Worm (Caenorhabditis elegans) whole organism, L3 larva: ENCODE results near the gene clec-5.

Experiments
- ceh-16 ChIP-seq: sonication (generic microtip); optimal IDR thresholded peaks from 2 replicates; lab custom pipeline; 2017; ENCODE audit warnings: missing biosample characterization, missing genetic modification characterization
- eor-1 ChIP-seq, 2 experiments: fragments of 150-350 bp; optimal IDR thresholded peaks; 2 replicates each; lab custom pipeline; 2014 to 2018; ENCODE audit warnings: missing biosample characterization in 2 of 2, missing genetic modification characterization in 2 of 2
- fkh-10 ChIP-seq: sonication (generic microtip); optimal IDR thresholded peaks from 2 replicates; lab custom pipeline; 2017; ENCODE audit warnings: missing biosample characterization, missing genetic modification reagents, missing genetic modification characterization
- mdl-1 ChIP-seq: fragments of 150-350 bp; optimal IDR thresholded peaks from 2 replicates; lab custom pipeline; 2014; ENCODE audit warnings: missing biosample characterization, missing genetic modification characterization
- nhr-11 ChIP-seq: fragments of 150-350 bp; optimal IDR thresholded peaks from 2 replicates; lab custom pipeline; 2014; ENCODE audit warnings: missing biosample characterization, missing genetic modification characterization
- nhr-28 ChIP-seq: fragments of 150-350 bp; optimal IDR thresholded peaks from 2 replicates; lab custom pipeline; 2014; ENCODE audit warnings: missing biosample characterization, missing genetic modification characterization
- pha-4 ChIP-seq: fragments of 150-350 bp; optimal IDR thresholded peaks from 2 replicates; lab custom pipeline; 2014; ENCODE audit warnings: missing biosample characterization, missing genetic modification reagents, missing genetic modification characterization
- snpc-4 ChIP-seq: fragments of 150-350 bp; optimal IDR thresholded peaks from 2 replicates; lab custom pipeline; 2014; ENCODE audit warnings: missing biosample characterization, missing genetic modification characterization
- tbx-2 ChIP-seq: sonication (generic microtip); optimal IDR thresholded peaks from 2 replicates; lab custom pipeline; 2016; ENCODE audit warnings: mild to moderate bottlenecking, missing genetic modification characterization, missing compliant biosample characterization
- unc-62 ChIP-seq: fragments of 150-350 bp; sonication (generic microtip); optimal IDR thresholded peaks from 4 replicates; lab custom pipeline; 2014; ENCODE audit warnings: missing biosample characterization, missing genetic modification reagents, missing genetic modification characterization
- ztf-11 ChIP-seq: fragments of 150-350 bp; optimal IDR thresholded peaks from 2 replicates; lab custom pipeline; 2014; ENCODE audit warnings: missing biosample characterization, missing genetic modification characterization

DNA sequence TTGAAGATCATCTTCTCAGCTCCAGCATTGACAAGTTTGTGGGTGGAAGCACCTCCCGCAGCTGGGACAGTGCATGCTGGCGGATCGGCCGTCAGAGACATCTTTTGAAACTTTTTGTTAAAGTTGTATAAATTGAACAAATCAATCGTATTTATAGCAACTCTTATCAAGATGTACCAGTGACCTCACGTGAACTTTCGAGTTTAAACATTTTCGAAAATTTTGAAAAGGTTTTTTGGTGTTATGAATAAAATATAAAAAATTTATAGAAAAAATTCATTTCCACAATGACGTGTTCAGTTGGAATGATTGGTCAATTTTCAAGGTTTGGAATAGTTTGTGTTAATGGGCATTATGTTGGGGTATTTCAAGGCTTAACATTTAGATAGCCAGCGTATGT is 14.8 kb downstream of the clec-5 start, which contains the start of the genes msd-4 and C35D10.3:
- TF ChIP-seq nhr-11 (tag; lab: Kevin White, UChicago) (no peak), fkh-10 (GFP tag; lab: Kevin White, UChicago) (no peak), ztf-11 (no peak), nhr-28 (tag; lab: Kevin White, UChicago) (no peak), pha-4 (tag; lab: Kevin White, UChicago) (no peak), snpc-4 (no peak), tbx-2 (tag; lab: Kevin White, UChicago) (no peak), mdl-1 (no peak), ceh-16 (no peak), eor-1 (tag; optimal IDR thresholded peaks at IDR 0.05; lab: Kevin White, UChicago) (no peak), unc-62 (no peak)
